Worm (Caenorhabditis elegans) whole organism, L1 larva: ENCODE data around the gene wdr-4.

ENCODE experiments used
- C04F5.9 ChIP-seq: sonication (generic microtip); optimal IDR thresholded peaks from 2 replicates; lab custom pipeline; 2016; ENCODE audit warnings: missing genetic modification characterization, missing compliant biosample characterization
- aha-1 ChIP-seq: fragments of 150-350 bp; optimal IDR thresholded peaks from 2 replicates; lab custom pipeline; 2014; ENCODE audit warnings: missing biosample characterization, missing genetic modification characterization
- ama-1 ChIP-seq: fragments of 150-350 bp; optimal IDR thresholded peaks from 2 replicates; lab custom pipeline; 2014
- ceh-8 ChIP-seq: fragments of 200-800 bp; sonication (Bioruptor generic); optimal IDR thresholded peaks from 2 replicates; lab custom pipeline; 2018; ENCODE audit warnings: mild to moderate bottlenecking, missing genetic modification characterization, moderate library complexity, missing compliant biosample characterization
- ceh-82 ChIP-seq, 3 experiments: fragments of 150-350 bp in 1 of 3; sonication (generic microtip) in 2 of 3; optimal IDR thresholded peaks; 2 replicates each; lab custom pipeline; 2014 to 2017; ENCODE audit warnings: missing biosample characterization in 3 of 3, missing genetic modification characterization in 3 of 3
- ceh-88 ChIP-seq: fragments of 200-800 bp; sonication (Bioruptor generic); IDR thresholded peaks from 2 replicates; pipeline ENCODE4 v1.3.6; 2022; ENCODE audit warnings: missing genetic modification characterization, missing compliant biosample characterization
- dsc-1 ChIP-seq: sonication (generic microtip); optimal IDR thresholded peaks from 2 replicates; lab custom pipeline; 2016; ENCODE audit warnings: mild to moderate bottlenecking, missing genetic modification characterization, missing compliant biosample characterization
- efl-1 ChIP-seq, 4 experiments: fragments of 150-350 bp; optimal IDR thresholded peaks in 3 of 4; peaks in 1 of 4; 1 replicate in 1 of 4; 2 replicates in 3 of 4; lab custom pipeline; 2014; ENCODE audit warnings: missing biosample characterization in 2 of 4, missing genetic modification characterization in 2 of 4, missing genetic modification reagents in 2 of 4
- efl-3 ChIP-seq: fragments of 200-800 bp; sonication (Bioruptor generic); optimal IDR thresholded peaks from 2 replicates; lab custom pipeline; 2018; ENCODE audit warnings: mild to moderate bottlenecking, missing genetic modification characterization, missing compliant biosample characterization
- egl-13 ChIP-seq: sonication (generic microtip); optimal IDR thresholded peaks from 2 replicates; lab custom pipeline; 2016; ENCODE audit warnings: missing genotype, missing genetic modification reagents, missing genetic modification characterization, missing compliant biosample characterization
- elt-2 ChIP-seq: sonication (generic microtip); optimal IDR thresholded peaks from 2 replicates; lab custom pipeline; 2016; ENCODE audit warnings: missing genetic modification characterization, mild to moderate bottlenecking, inconsistent platforms, missing compliant biosample characterization, missing genetic modification reagents
- fkh-10 ChIP-seq: sonication (generic microtip); optimal IDR thresholded peaks from 2 replicates; lab custom pipeline; 2017; ENCODE audit warnings: missing biosample characterization, missing genetic modification reagents, missing genetic modification characterization
- fkh-4 ChIP-seq: sonication (generic microtip); optimal IDR thresholded peaks from 2 replicates; lab custom pipeline; 2016; ENCODE audit warnings: missing compliant biosample characterization, missing genetic modification characterization, borderline replicate concordance
- grh-1 ChIP-seq: fragments of 200-800 bp; sonication (Bioruptor generic); IDR thresholded peaks from 2 replicates; pipeline ENCODE4 v1.3.6; 2022; ENCODE audit warnings: missing genetic modification reagents, missing genetic modification characterization, missing compliant biosample characterization
- hlh-17 ChIP-seq: fragments of 200-800 bp; sonication (Bioruptor generic); optimal IDR thresholded peaks from 2 replicates; lab custom pipeline; 2018; ENCODE audit warnings: missing genetic modification characterization, mild to moderate bottlenecking, missing compliant biosample characterization, moderate library complexity, borderline replicate concordance
- isw-1 ChIP-seq: fragments of 200-800 bp; sonication (Bioruptor generic); IDR thresholded peaks from 2 replicates; pipeline ENCODE4 v1.3.6; 2022; ENCODE audit warnings: missing genetic modification characterization, missing compliant biosample characterization
- lin-14 ChIP-seq: fragments of 200-800 bp; sonication (Bioruptor generic); optimal IDR thresholded peaks from 2 replicates; lab custom pipeline; 2018; ENCODE audit warnings: mild to moderate bottlenecking, missing genetic modification characterization, moderate library complexity, missing compliant biosample characterization
- lsy-2 ChIP-seq, 2 experiments: fragments of 150-350 bp; optimal IDR thresholded peaks; 2 replicates each; lab custom pipeline; 2014; ENCODE audit warnings: missing biosample characterization in 2 of 2, missing genetic modification characterization in 2 of 2
- mep-1 ChIP-seq: fragments of 150-350 bp; optimal IDR thresholded peaks from 2 replicates; lab custom pipeline; 2014; ENCODE audit warnings: missing biosample characterization, missing genetic modification characterization
- nhr-47 ChIP-seq: sonication (generic microtip); optimal IDR thresholded peaks from 2 replicates; lab custom pipeline; 2016; ENCODE audit warnings: mild to moderate bottlenecking, missing genetic modification characterization, moderate library complexity, missing compliant biosample characterization
- nhr-71 ChIP-seq: sonication (generic microtip); optimal IDR thresholded peaks from 2 replicates; lab custom pipeline; 2016; ENCODE audit warnings: mild to moderate bottlenecking, missing genetic modification characterization, moderate library complexity, missing compliant biosample characterization
- nhr-77 ChIP-seq: fragments of 150-350 bp; optimal IDR thresholded peaks from 2 replicates; lab custom pipeline; 2014; ENCODE audit warnings: missing biosample characterization, missing genetic modification characterization
- pax-3 ChIP-seq: fragments of 200-800 bp; sonication (Bioruptor generic); optimal IDR thresholded peaks from 2 replicates; lab custom pipeline; 2018; ENCODE audit warnings: mild to moderate bottlenecking, missing genetic modification characterization, moderate library complexity, missing compliant biosample characterization
- rnt-1 ChIP-seq: sonication (generic microtip); optimal IDR thresholded peaks from 2 replicates; lab custom pipeline; 2016; ENCODE audit warnings: mild to moderate bottlenecking, missing genetic modification characterization, moderate library complexity, missing compliant biosample characterization
- snpc-4 ChIP-seq: fragments of 150-350 bp; optimal IDR thresholded peaks from 2 replicates; lab custom pipeline; 2014; ENCODE audit warnings: missing biosample characterization, missing genetic modification characterization
- snu-23 ChIP-seq: sonication (generic microtip); optimal IDR thresholded peaks from 2 replicates; lab custom pipeline; 2016; ENCODE audit warnings: missing genetic modification characterization, missing compliant biosample characterization
- sox-4 ChIP-seq: sonication (generic microtip); optimal IDR thresholded peaks from 2 replicates; lab custom pipeline; 2016; ENCODE audit warnings: missing genetic modification characterization, missing compliant biosample characterization
- swsn-7 ChIP-seq: sonication (generic microtip); optimal IDR thresholded peaks from 2 replicates; lab custom pipeline; 2016; ENCODE audit warnings: missing genetic modification characterization, missing compliant biosample characterization
- unc-86 ChIP-seq: sonication (generic microtip); optimal IDR thresholded peaks from 2 replicates; lab custom pipeline; 2016; ENCODE audit warnings: missing genetic modification characterization, missing compliant biosample characterization

wdr-4 gene

ce11 chrIII:6725489-6725888 is at the start of gene wdr-4:
wdr-4 (plus strand) TSS chrIII:6725789.
- no peak for TF ChIP-seq nhr-77 (tag; lab: Kevin White, UChicago)

ce11 chrIII:6677304-6677703 is 48.3 kb upstream of the wdr-4 start:
- TF ChIP-seq lin-14 (GFP tag; lab: Kevin White, UChicago): peak; percentile 34
- no peak for TF ChIP-seq snu-23 (GFP tag; lab: Kevin White, UChicago)
- TF ChIP-seq egl-13 (tag; lab: Kevin White, UChicago): no peak
- TF ChIP-seq grh-1 (GFP tag; lab: Robert Waterston, UW): no peak
- no peak for TF ChIP-seq C04F5.9 (tag; lab: Kevin White, UChicago)
- TF ChIP-seq rnt-1: no peak
- TF ChIP-seq efl-1 (optimal IDR thresholded peaks at IDR 0.05; lab: Kevin White, UChicago): no peak
- no peak for TF ChIP-seq efl-1 (GFP tag; optimal IDR thresholded peaks at IDR 0.05 in 1 of 2; lab: Kevin White, UChicago)
- no peak for TF ChIP-seq ceh-8 (GFP tag; lab: Kevin White, UChicago)

- TF ChIP-seq ama-1 (lab: Kevin White, UChicago): no peak
- TF ChIP-seq elt-2 (tag; lab: Kevin White, UChicago): no peak
- no peak for TF ChIP-seq nhr-47 (tag; lab: Kevin White, UChicago)
- TF ChIP-seq snpc-4 (tag; lab: Kevin White, UChicago): no peak
- no peak for TF ChIP-seq C04F5.9 (tag; lab: Kevin White, UChicago)
- TF ChIP-seq mep-1 (tag; lab: Kevin White, UChicago): no peak
- peak; percentile 66 for TF ChIP-seq egl-13 (tag; lab: Kevin White, UChicago)
- TF ChIP-seq hlh-17 (GFP tag; lab: Kevin White, UChicago): no peak
- TF ChIP-seq dsc-1 (tag; lab: Kevin White, UChicago): peak; percentile 84
- TF ChIP-seq pax-3 (tag; lab: Kevin White, UChicago): peak; percentile 30
- TF ChIP-seq ceh-88 (GFP tag; lab: Robert Waterston, UW): no peak
- TF ChIP-seq aha-1 (tag; lab: Kevin White, UChicago): no peak
These were observed 46.3 kb upstream of the wdr-4 start for ce11 chrIII:6679323-6679722.

- TF ChIP-seq efl-3 (no peak), fkh-4 (tag; lab: Kevin White, UChicago) (no peak)
These were observed 44.6 kb upstream of the wdr-4 start for ce11 chrIII:6680963-6681362.

ce11 chrIII:6681790-6682189 is 43.8 kb upstream of the wdr-4 start:
- TF ChIP-seq fkh-10 (peak; percentile 2), pax-3 (tag; lab: Kevin White, UChicago) (no peak)

ce11 chrIII:6690490-6690889 is 35.1 kb upstream of the wdr-4 start:
- peak; percentile 48 for TF ChIP-seq egl-13 (tag; lab: Kevin White, UChicago)
- peak in 1 of 3 experiments; percentile 41 for TF ChIP-seq ceh-82 (tag; optimal IDR thresholded peaks at IDR 0.05; lab: Kevin White, UChicago)
- no peak for TF ChIP-seq efl-1 (optimal IDR thresholded peaks at IDR 0.05; lab: Kevin White, UChicago)
- TF ChIP-seq efl-1 (GFP tag; optimal IDR thresholded peaks at IDR 0.05 in 1 of 2; lab: Kevin White, UChicago): no peak
- TF ChIP-seq isw-1 (GFP tag; lab: Robert Waterston, UW): peak; percentile 9; the same call in 1 of the 2 replicates
- no peak for TF ChIP-seq sox-4 (tag; lab: Kevin White, UChicago)
- TF ChIP-seq mep-1 (tag; lab: Kevin White, UChicago): no peak
- peak; percentile 49 for TF ChIP-seq nhr-71
- TF ChIP-seq unc-86 (tag; lab: Kevin White, UChicago): peak; percentile 45
- TF ChIP-seq lin-14 (GFP tag; lab: Kevin White, UChicago): peak; percentile 77
- TF ChIP-seq swsn-7 (tag; lab: Kevin White, UChicago): peak; percentile 12
- peak; percentile 58 for TF ChIP-seq dsc-1 (tag; lab: Kevin White, UChicago)
- peak in 1 of 2 experiments; percentile 30 for TF ChIP-seq lsy-2 (tag; optimal IDR thresholded peaks at IDR 0.05; lab: Kevin White, UChicago)
